Worm (Caenorhabditis elegans) whole organism, L3 larva: ENCODE results near the gene M6.11.

Source experiments
- unc-39 ChIP-seq: sonication (generic microtip); optimal IDR thresholded peaks from 4 replicates; lab custom pipeline; 2017; ENCODE audit warnings: missing biosample characterization, missing genetic modification characterization
- zag-1 ChIP-seq: fragments of 150-350 bp; optimal IDR thresholded peaks from 2 replicates; lab custom pipeline; 2014; ENCODE audit warnings: missing biosample characterization, missing genetic modification characterization

DNA sequence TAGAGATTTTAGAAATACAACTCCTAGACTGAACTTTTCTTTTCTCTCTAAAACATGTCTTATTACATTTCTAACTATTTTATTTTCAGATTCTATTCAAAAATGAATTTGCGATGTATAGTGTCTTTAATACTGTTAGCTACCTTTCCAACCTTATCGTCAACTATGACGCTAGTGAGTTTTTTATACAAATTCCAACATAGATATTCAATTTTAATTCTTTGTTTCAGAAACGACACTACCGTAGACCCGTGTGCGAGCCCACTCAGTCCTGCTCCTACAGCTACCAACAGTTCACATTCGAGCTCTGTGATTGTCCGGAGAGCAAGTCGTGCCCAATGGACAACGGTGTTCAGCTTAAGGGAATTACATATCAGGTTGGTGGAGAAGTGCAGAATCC is 12.2 kb downstream of the M6.11 start, which contains the start of gene M6.4:
- no peak for TF ChIP-seq unc-39
- no peak for TF ChIP-seq zag-1 (tag; lab: Kevin White, UChicago)
